Fruit fly (Drosophila melanogaster): ENCODE data around the gene gammaSnap2.

dm6 chr3R:10144103-10144998 lies 23.2 kb upstream of the gammaSnap2 start, which contains the start of the genes TAF1B and Invadolysin:
- TF ChIP-seq Lpt (GFP tag; optimal IDR thresholded peaks at IDR 0.05) (no peak), salr (GFP tag; optimal IDR thresholded peaks at IDR 0.05) (no peak), Ets96B (tag; optimal IDR thresholded peaks at IDR 0.05) (no peak), CG6808 (GFP tag; optimal IDR thresholded peaks at IDR 0.05) (peak; percentile 8), CG3032 (tag; optimal IDR thresholded peaks at IDR 0.05) (no peak), Sox102F (GFP tag; optimal IDR thresholded peaks at IDR 0.05) (peak; percentile 69), pdm3 (GFP tag; optimal IDR thresholded peaks at IDR 0.05) (peak; percentile 27), net (GFP tag; optimal IDR thresholded peaks at IDR 0.05) (peak; percentile 49), CG6163 (GFP tag; IDR thresholded peaks at IDR 0.05) (peak; percentile 21; the same call in 1 of the 3 replicates), Hr4 (GFP tag; optimal IDR thresholded peaks at IDR 0.05) (peak; percentile 42)

Data from whole organism, prepupa.